Worm (Caenorhabditis elegans) whole organism, L4 larva: ENCODE data around the gene srsx-37.

Experiments used
- ces-1 ChIP-seq: fragments of 150-350 bp; sonication (generic microtip); optimal IDR thresholded peaks from 4 replicates; lab custom pipeline; 2014; ENCODE audit warnings: missing biosample characterization, missing genetic modification reagents, missing genetic modification characterization
- ctbp-1 ChIP-seq: fragments of 200-800 bp; sonication (Bioruptor generic); IDR thresholded peaks from 2 replicates; pipeline ENCODE4 v1.3.6; 2022; ENCODE audit warnings: missing genetic modification reagents, missing genetic modification characterization, missing compliant biosample characterization
- dpl-1 ChIP-seq: fragments of 150-350 bp; optimal IDR thresholded peaks from 2 replicates; lab custom pipeline; 2014; ENCODE audit warnings: missing biosample characterization, missing genetic modification reagents, missing genetic modification characterization
- fos-1 ChIP-seq: fragments of 150-350 bp; optimal IDR thresholded peaks from 2 replicates; lab custom pipeline; 2014; ENCODE audit warnings: missing biosample characterization, missing genetic modification characterization
- jun-1 ChIP-seq: fragments of 150-350 bp; optimal IDR thresholded peaks from 2 replicates; lab custom pipeline; 2014; ENCODE audit warnings: missing biosample characterization, missing genetic modification reagents, missing genetic modification characterization
- lin-13 ChIP-seq: fragments of 150-350 bp; optimal IDR thresholded peaks from 2 replicates; lab custom pipeline; 2014; ENCODE audit warnings: missing biosample characterization, missing genetic modification reagents, missing genetic modification characterization
- nhr-28 ChIP-seq: fragments of 150-350 bp; optimal IDR thresholded peaks from 2 replicates; lab custom pipeline; 2014; ENCODE audit warnings: missing biosample characterization, missing genetic modification characterization
- unc-130 ChIP-seq: sonication (generic microtip); optimal IDR thresholded peaks from 2 replicates; lab custom pipeline; 2016; ENCODE audit warnings: missing genetic modification reagents, missing genetic modification characterization, missing compliant biosample characterization
- zfp-3 ChIP-seq: fragments of 200-800 bp; sonication (Bioruptor generic); conservative IDR thresholded peaks from 2 replicates; pipeline ENCODE4 v1.3.6; 2022; ENCODE audit warnings: missing genetic modification reagents, missing genetic modification characterization, missing compliant biosample characterization

DNA sequence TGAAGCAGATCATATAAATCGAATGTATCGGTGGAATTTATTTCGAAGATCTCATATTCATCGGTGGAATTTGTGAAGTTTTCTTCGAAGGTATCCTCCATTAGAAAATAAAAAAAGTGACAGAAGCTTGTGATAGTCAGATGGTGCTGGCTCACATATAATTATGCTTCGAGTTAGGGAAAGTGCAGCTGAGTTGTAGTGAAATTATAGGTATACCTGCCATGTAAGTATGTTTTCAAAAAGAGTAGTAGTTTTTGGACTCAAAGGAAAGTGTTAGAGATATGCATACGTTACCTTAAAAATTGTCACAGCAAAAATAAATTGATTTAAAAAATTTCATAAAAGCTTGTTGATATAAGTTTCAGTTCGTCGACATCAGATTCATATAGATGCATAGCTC lies 18.7 kb downstream of the srsx-37 start, which contains the start of gene srw-11:
- no peak for TF ChIP-seq zfp-3 (GFP tag; lab: Robert Waterston, UW)
- TF ChIP-seq fos-1 (tag; lab: Kevin White, UChicago), result no peak
- no peak for TF ChIP-seq lin-13 (GFP tag; lab: Kevin White, UChicago)
- no peak for TF ChIP-seq dpl-1 (GFP tag; lab: Kevin White, UChicago)
- TF ChIP-seq nhr-28 (tag; lab: Kevin White, UChicago), result no peak
- no peak for TF ChIP-seq ces-1
- TF ChIP-seq unc-130 (GFP tag; lab: Kevin White, UChicago), result no peak
- no peak for TF ChIP-seq jun-1
- TF ChIP-seq ctbp-1, result no peak
